Fruit fly (Drosophila melanogaster) whole organism, embryonic: Measurements from ENCODE around the gene WASp.

Source experiments
- ATbp ChIP-seq: fragments of 200-800 bp; sonication (Bioruptor generic); optimal IDR thresholded peaks from 2 replicates; lab custom pipeline; 2017; ENCODE audit warnings: missing biosample characterization, mild to moderate bottlenecking, missing genetic modification characterization, missing genetic modification reagents
- CG1233 ChIP-seq: fragments of 200-800 bp; sonication (Bioruptor generic); optimal IDR thresholded peaks from 4 replicates; lab custom pipeline; 2018; ENCODE audit warnings: missing biosample characterization, mild to moderate bottlenecking, missing genetic modification characterization
- CG12942 ChIP-seq: fragments of 200-800 bp; sonication (Bioruptor generic); optimal IDR thresholded peaks from 3 replicates; lab custom pipeline; 2016; ENCODE audit warnings: missing biosample characterization, missing genetic modification characterization
- CG15073 ChIP-seq: fragments of 200-800 bp; sonication (Bioruptor generic); optimal IDR thresholded peaks from 2 replicates; lab custom pipeline; 2016; ENCODE audit warnings: missing biosample characterization, missing genetic modification characterization
- CG15514 ChIP-seq: fragments of 200-800 bp; sonication (Bioruptor generic); optimal IDR thresholded peaks from 3 replicates; lab custom pipeline; 2017; ENCODE audit warnings: missing biosample characterization, missing genetic modification characterization, mild to moderate bottlenecking, moderate library complexity, missing genetic modification reagents
- CG16779 ChIP-seq: fragments of 200-800 bp; sonication (Bioruptor generic); IDR thresholded peaks from 2 replicates; pipeline ENCODE4 v1.3.6; 2022; ENCODE audit warnings: missing biosample characterization, missing genetic modification characterization
- CG17802 ChIP-seq: fragments of 200-800 bp; sonication (Bioruptor generic); optimal IDR thresholded peaks from 2 replicates; lab custom pipeline; 2018; ENCODE audit warnings: missing biosample characterization, mild to moderate bottlenecking, missing genetic modification characterization, moderate library complexity
- CG18011 ChIP-seq: fragments of 200-800 bp; sonication (Bioruptor generic); optimal IDR thresholded peaks from 2 replicates; lab custom pipeline; 2017; ENCODE audit warnings: missing biosample characterization, missing genetic modification characterization, mild to moderate bottlenecking, moderate library complexity, missing genotype
- CG30020 ChIP-seq: fragments of 200-800 bp; optimal IDR thresholded peaks from 2 replicates; lab custom pipeline; 2019; ENCODE audit warnings: missing biosample characterization, mild to moderate bottlenecking, missing genetic modification characterization, moderate library complexity
- CG31388 ChIP-seq: fragments of 200-800 bp; sonication (Bioruptor generic); optimal IDR thresholded peaks from 2 replicates; lab custom pipeline; 2016; ENCODE audit warnings: missing biosample characterization, missing genetic modification characterization
- CG4730 ChIP-seq: fragments of 200-800 bp; sonication (Bioruptor generic); IDR thresholded peaks from 2 replicates; pipeline ENCODE4 v1.3.6; 2022; ENCODE audit warnings: missing biosample characterization, missing genetic modification characterization
- CG6765 ChIP-seq: fragments of 200-800 bp; sonication (Bioruptor generic); optimal IDR thresholded peaks from 3 replicates; lab custom pipeline; 2017; ENCODE audit warnings: missing biosample characterization, mild to moderate bottlenecking, missing genetic modification characterization
- CG7556 ChIP-seq: fragments of 200-800 bp; sonication (Bioruptor generic); optimal IDR thresholded peaks from 2 replicates; lab custom pipeline; 2017; ENCODE audit warnings: missing biosample characterization, mild to moderate bottlenecking, missing genetic modification characterization
- CG8089 ChIP-seq: fragments of 200-800 bp; sonication (Bioruptor generic); optimal IDR thresholded peaks from 3 replicates; lab custom pipeline; 2016; ENCODE audit warnings: missing biosample characterization, missing genetic modification characterization
- CG8359 ChIP-seq: fragments of 200-800 bp; sonication (Bioruptor generic); optimal IDR thresholded peaks from 2 replicates; lab custom pipeline; 2017; ENCODE audit warnings: missing biosample characterization, mild to moderate bottlenecking, missing genetic modification characterization, borderline replicate concordance
- CG8388 ChIP-seq: fragments of 200-800 bp; sonication (Bioruptor generic); optimal IDR thresholded peaks from 2 replicates; lab custom pipeline; 2019; ENCODE audit warnings: missing biosample characterization, mild to moderate bottlenecking, missing genetic modification characterization, moderate library complexity
- CG8478 ChIP-seq: fragments of >200 bp; optimal IDR thresholded peaks from 2 replicates; lab custom pipeline; 2018
- CG8924 ChIP-seq: fragments of 200-800 bp; optimal IDR thresholded peaks from 3 replicates; lab custom pipeline; 2019; ENCODE audit warnings: missing biosample characterization, mild to moderate bottlenecking, missing genetic modification characterization, moderate library complexity
- Chrac-16 ChIP-seq: fragments of 200-800 bp; sonication (Bioruptor generic); optimal IDR thresholded peaks from 3 replicates; lab custom pipeline; 2016; ENCODE audit warnings: missing biosample characterization, missing genetic modification characterization
- D ChIP-seq, 2 experiments: fragments of 200-800 bp in 1 of 2; fragments of >200 bp in 1 of 2; sonication (Bioruptor generic) in 1 of 2; optimal IDR thresholded peaks; 2 replicates in 1 of 2; 3 replicates in 1 of 2; lab custom pipeline; 2017; ENCODE audit warnings: mild to moderate bottlenecking in 1 of 2, missing biosample characterization in 1 of 2, missing genetic modification characterization in 1 of 2, missing genetic modification reagents in 1 of 2
- Dll ChIP-seq: fragments of 200-800 bp; sonication (Bioruptor generic); IDR thresholded peaks from 4 replicates; pipeline ENCODE4 v1.3.6; 2022; ENCODE audit warnings: missing biosample characterization, missing genetic modification characterization; ENCODE audit not compliant: partially characterized antibody
- Fer2 ChIP-seq: fragments of 200-800 bp; sonication (Bioruptor generic); optimal IDR thresholded peaks from 2 replicates; lab custom pipeline; 2018; ENCODE audit warnings: missing biosample characterization, mild to moderate bottlenecking, missing genetic modification characterization, moderate library complexity
- GATAe ChIP-seq: fragments of 200-800 bp; sonication (Bioruptor generic); conservative IDR thresholded peaks from 2 replicates; pipeline ENCODE4 v1.3.6; 2022; ENCODE audit warnings: missing biosample characterization, missing genetic modification characterization
- H15 ChIP-seq: fragments of 200-800 bp; sonication (Bioruptor generic); IDR thresholded peaks from 3 replicates; pipeline ENCODE4 v1.3.6; 2022; ENCODE audit warnings: missing biosample characterization, missing genetic modification characterization
- HmgD ChIP-seq: fragments of 200-800 bp; sonication (Bioruptor generic); optimal IDR thresholded peaks from 3 replicates; lab custom pipeline; 2016; ENCODE audit warnings: missing biosample characterization, missing genetic modification characterization
- Hmx ChIP-seq: fragments of 200-800 bp; sonication (Bioruptor generic); optimal IDR thresholded peaks from 2 replicates; lab custom pipeline; 2016; ENCODE audit warnings: missing biosample characterization, missing genetic modification characterization
- Max ChIP-seq: fragments of 200-800 bp; sonication (Bioruptor generic); optimal IDR thresholded peaks from 2 replicates; lab custom pipeline; 2016; ENCODE audit warnings: missing biosample characterization, mild to moderate bottlenecking, missing genetic modification characterization
- Nf-YC ChIP-seq: fragments of 200-800 bp; optimal IDR thresholded peaks from 3 replicates; lab custom pipeline; 2019; ENCODE audit warnings: missing biosample characterization, mild to moderate bottlenecking, missing genetic modification characterization, moderate library complexity
- NfI ChIP-seq: fragments of 200-800 bp; sonication (Bioruptor generic); optimal IDR thresholded peaks from 3 replicates; lab custom pipeline; 2018; ENCODE audit warnings: missing biosample characterization, mild to moderate bottlenecking, missing genetic modification characterization, moderate library complexity
- Opbp ChIP-seq: fragments of 200-800 bp; sonication (Bioruptor generic); IDR thresholded peaks from 3 replicates; pipeline ENCODE4 v1.3.6; 2022; ENCODE audit warnings: missing biosample characterization, missing genetic modification characterization; ENCODE audit not compliant: partially characterized antibody
- Ravus ChIP-seq: fragments of 200-800 bp; sonication (Bioruptor generic); IDR thresholded peaks from 2 replicates; pipeline ENCODE4 v1.3.6; 2022; ENCODE audit warnings: missing biosample characterization, missing genetic modification characterization
- amos ChIP-seq: fragments of 200-800 bp; sonication (Bioruptor generic); IDR thresholded peaks from 2 replicates; pipeline ENCODE4 v1.3.6; 2022; ENCODE audit warnings: missing biosample characterization, missing genetic modification characterization; ENCODE audit not compliant: partially characterized antibody
- btn ChIP-seq: fragments of 200-800 bp; sonication (Bioruptor generic); optimal IDR thresholded peaks from 2 replicates; lab custom pipeline; 2016; ENCODE audit warnings: missing biosample characterization, missing genetic modification characterization
- cg ChIP-seq: fragments of 200-800 bp; sonication (Bioruptor generic); optimal IDR thresholded peaks from 3 replicates; lab custom pipeline; 2019; ENCODE audit warnings: missing biosample characterization, mild to moderate bottlenecking, missing genetic modification characterization, moderate library complexity
- chinmo ChIP-seq: fragments of 200-800 bp; sonication (Bioruptor generic); IDR thresholded peaks from 4 replicates; pipeline ENCODE4 v1.3.6; 2022; ENCODE audit warnings: missing biosample characterization, missing genetic modification characterization; ENCODE audit not compliant: partially characterized antibody
- crol ChIP-seq: fragments of 200-800 bp; sonication (Bioruptor generic); IDR thresholded peaks from 2 replicates; pipeline ENCODE4 v1.3.6; 2022; ENCODE audit warnings: missing biosample characterization, missing genetic modification characterization
- crp ChIP-seq, 2 experiments: fragments of 200-800 bp; sonication (Bioruptor generic); optimal IDR thresholded peaks; 2 replicates in 1 of 2; 3 replicates in 1 of 2; lab custom pipeline; 2017; ENCODE audit warnings: missing biosample characterization in 2 of 2, missing genetic modification characterization in 2 of 2, mild to moderate bottlenecking in 1 of 2, moderate library complexity in 1 of 2
- gce ChIP-seq: fragments of 200-800 bp; sonication (Bioruptor generic); IDR thresholded peaks from 3 replicates; pipeline ENCODE4 v1.3.6; 2022; ENCODE audit warnings: missing biosample characterization, missing genetic modification characterization
- gfzf ChIP-seq: fragments of 200-800 bp; sonication (Bioruptor generic); optimal IDR thresholded peaks from 2 replicates; lab custom pipeline; 2016; ENCODE audit warnings: missing biosample characterization, mild to moderate bottlenecking, missing genetic modification characterization, moderate library complexity
- gsb ChIP-seq: fragments of 200-800 bp; sonication (Bioruptor generic); IDR thresholded peaks from 2 replicates; pipeline ENCODE4 v1.3.6; 2022; ENCODE audit warnings: missing biosample characterization, missing genetic modification characterization
- gsb-n ChIP-seq: fragments of 200-800 bp; sonication (Bioruptor generic); optimal IDR thresholded peaks from 3 replicates; lab custom pipeline; 2018; ENCODE audit warnings: missing biosample characterization, mild to moderate bottlenecking, missing genetic modification characterization
- lov ChIP-seq, 2 experiments: fragments of 200-800 bp in 1 of 2; fragments of >200 bp in 1 of 2; sonication (Bioruptor generic) in 1 of 2; IDR thresholded peaks in 1 of 2; optimal IDR thresholded peaks in 1 of 2; 2 replicates in 1 of 2; 3 replicates in 1 of 2; pipeline versions ENCODE4 v1.3.6 to Lab custom; 2017 to 2022; ENCODE audit warnings: missing biosample characterization in 1 of 2, missing genetic modification characterization in 1 of 2
- nau ChIP-seq: fragments of 200-800 bp; sonication (Bioruptor generic); optimal IDR thresholded peaks from 3 replicates; lab custom pipeline; 2017; ENCODE audit warnings: missing biosample characterization, mild to moderate bottlenecking, missing genetic modification characterization, missing genetic modification reagents
- otp ChIP-seq: fragments of 200-800 bp; sonication (Bioruptor generic); IDR thresholded peaks from 3 replicates; pipeline ENCODE4, ENCODE4 v1.3.6; 2022; ENCODE audit warnings: missing biosample characterization, missing genetic modification characterization
- pzg ChIP-seq: fragments of 200-800 bp; sonication (Bioruptor generic); optimal IDR thresholded peaks from 3 replicates; lab custom pipeline; 2018; ENCODE audit warnings: missing biosample characterization, mild to moderate bottlenecking, missing genetic modification characterization, moderate library complexity
- row ChIP-seq: fragments of 200-800 bp; sonication (Bioruptor generic); IDR thresholded peaks from 3 replicates; pipeline ENCODE4 v1.3.6; 2022; ENCODE audit warnings: missing biosample characterization, missing genetic modification characterization
- seq ChIP-seq: fragments of 200-800 bp; sonication (Bioruptor generic); IDR thresholded peaks from 2 replicates; pipeline ENCODE4 v1.3.6; 2022; ENCODE audit warnings: missing biosample characterization, missing genetic modification characterization
- sr ChIP-seq: fragments of 200-800 bp; sonication (Bioruptor generic); IDR thresholded peaks from 3 replicates; pipeline ENCODE4 v1.3.6; 2022; ENCODE audit warnings: missing biosample characterization, missing genetic modification characterization
- trh ChIP-seq: fragments of 200-800 bp; sonication (Bioruptor generic); optimal IDR thresholded peaks from 2 replicates; lab custom pipeline; 2016; ENCODE audit warnings: missing biosample characterization, missing genetic modification characterization
- usp ChIP-seq: fragments of >200 bp; optimal IDR thresholded peaks from 2 replicates; lab custom pipeline; 2017; ENCODE audit warnings: missing biosample characterization, missing genetic modification characterization

WASp gene

dm6 chr3R:28831172-28831571, 652 bp downstream of the WASp start (continued):
- TF ChIP-seq CG8359 (no peak), CG6765 (GFP tag; lab: Kevin White, UChicago) (peak; percentile 46), Nf-YC (no peak), chinmo (GFP tag; lab: Robert Waterston, UW) (0 out of 4 replicates have a peak, but pooled peaks have one; percentile 53), D (optimal IDR thresholded peaks at IDR 0.05; lab: Kevin White, UChicago) (no peak), D (GFP tag; optimal IDR thresholded peaks at IDR 0.05; lab: Kevin White, UChicago) (no peak), ATbp (no peak), CG8388 (GFP tag; lab: Kevin White, UChicago) (no peak), CG12942 (GFP tag; lab: Kevin White, UChicago) (no peak), usp (GFP tag; lab: Kevin White, UChicago) (no peak), Opbp (GFP tag; lab: Robert Waterston, UW) (no peak), gce (GFP tag; lab: Robert Waterston, UW) (no peak), CG31388 (GFP tag; lab: Kevin White, UChicago) (no peak), CG15514 (GFP tag; lab: Kevin White, UChicago) (no peak), lov (optimal IDR thresholded peaks at IDR 0.05; lab: Kevin White, UChicago) (no peak), lov (GFP tag; IDR thresholded peaks at IDR 0.05; lab: Robert Waterston, UW) (0 out of 3 replicates have a peak, but pooled peaks have one; percentile 16), CG8089 (GFP tag; lab: Kevin White, UChicago) (no peak), CG18011 (GFP tag; lab: Kevin White, UChicago) (no peak), CG16779 (no peak), sr (no peak), HmgD (GFP tag; lab: Kevin White, UChicago) (peak; percentile 21), otp (no peak), NfI (GFP tag; lab: Kevin White, UChicago) (no peak), CG15073 (GFP tag; lab: Kevin White, UChicago) (no peak), CG4730 (GFP tag; lab: Robert Waterston, UW) (no peak), CG17802 (tag; lab: Kevin White, UChicago) (no peak), gsb (GFP tag; lab: Robert Waterston, UW) (no peak), Dll (GFP tag; lab: Robert Waterston, UW) (no peak), Fer2 (tag; lab: Kevin White, UChicago) (no peak), seq (GFP tag; lab: Robert Waterston, UW) (no peak), Chrac-16 (GFP tag; lab: Kevin White, UChicago) (no peak), CG7556 (GFP tag; lab: Kevin White, UChicago) (no peak), nau (GFP tag; lab: Kevin White, UChicago) (no peak), CG30020 (tag; lab: Kevin White, UChicago) (no peak), crp (GFP tag; optimal IDR thresholded peaks at IDR 0.05; lab: Kevin White, UChicago) (no peak), H15 (no peak), CG8478 (lab: Kevin White, UChicago) (no peak), GATAe (GFP tag; lab: Robert Waterston, UW) (peak; percentile 74), btn (no peak), CG8924 (tag; lab: Kevin White, UChicago) (no peak), cg (GFP tag; lab: Kevin White, UChicago) (peak; percentile 19), gsb-n (no peak), Ravus (GFP tag; lab: Robert Waterston, UW) (no peak), crol (GFP tag; lab: Robert Waterston, UW) (peak; percentile 11; the same call in 1 of the 2 replicates), row (GFP tag; lab: Robert Waterston, UW) (peak; percentile 51), pzg (GFP tag; lab: Kevin White, UChicago) (no peak), trh (GFP tag; lab: Kevin White, UChicago) (no peak), amos (GFP tag; lab: Robert Waterston, UW) (no peak; the same call in 1 of the 2 replicates), Hmx (GFP tag; lab: Kevin White, UChicago) (no peak), Max (no peak), CG1233 (GFP tag; lab: Kevin White, UChicago) (no peak), gfzf (GFP tag; lab: Kevin White, UChicago) (no peak)
